Worm (Caenorhabditis elegans) whole organism, mixed stage, embryonic: ENCODE results near the gene syx-2.

ENCODE experiments used
- M03D4.4 ChIP-seq: sonication (generic microtip); optimal IDR thresholded peaks from 2 replicates; lab custom pipeline; 2017; ENCODE audit warnings: mild to moderate bottlenecking, missing genetic modification characterization, missing compliant biosample characterization
- blmp-1 ChIP-seq: fragments of 150-350 bp; optimal IDR thresholded peaks from 2 replicates; lab custom pipeline; 2014; ENCODE audit warnings: missing biosample characterization, missing genetic modification characterization
- drap-1 ChIP-seq: fragments of 200-800 bp; sonication (Bioruptor generic); optimal IDR thresholded peaks from 3 replicates; lab custom pipeline; 2018; ENCODE audit warnings: mild to moderate bottlenecking, missing genetic modification characterization, missing compliant biosample characterization
- elt-1 ChIP-seq: sonication (generic microtip); optimal IDR thresholded peaks from 2 replicates; lab custom pipeline; 2017; ENCODE audit warnings: missing genetic modification characterization, mild to moderate bottlenecking, missing compliant biosample characterization, antibody characterized with exemption, moderate library complexity, borderline replicate concordance; ENCODE audit not compliant: insufficient read depth
- elt-3 ChIP-seq: fragments of 150-350 bp; optimal IDR thresholded peaks from 2 replicates; lab custom pipeline; 2014; ENCODE audit warnings: missing biosample characterization, missing genetic modification characterization
- lin-13 ChIP-seq: fragments of 150-350 bp; optimal IDR thresholded peaks from 2 replicates; lab custom pipeline; 2014; ENCODE audit warnings: missing biosample characterization, missing genetic modification characterization
- mab-5 ChIP-seq: fragments of 150-350 bp; optimal IDR thresholded peaks from 2 replicates; lab custom pipeline; 2014; ENCODE audit warnings: missing biosample characterization, missing genetic modification characterization
- nhr-12 ChIP-seq: fragments of 150-350 bp; optimal IDR thresholded peaks from 2 replicates; lab custom pipeline; 2014; ENCODE audit warnings: missing biosample characterization, missing genetic modification characterization
- nhr-28 ChIP-seq: fragments of 150-350 bp; optimal IDR thresholded peaks from 2 replicates; lab custom pipeline; 2014; ENCODE audit warnings: missing biosample characterization, missing genetic modification characterization
- pha-4 ChIP-seq: fragments of 150-350 bp; optimal IDR thresholded peaks from 2 replicates; lab custom pipeline; 2018; ENCODE audit warnings: missing biosample characterization, missing genetic modification reagents, missing genetic modification characterization
- snpc-4 ChIP-seq: fragments of 150-350 bp; optimal IDR thresholded peaks from 2 replicates; lab custom pipeline; 2014; ENCODE audit warnings: missing biosample characterization, missing genetic modification characterization
- unc-39 ChIP-seq: fragments of 150-350 bp; optimal IDR thresholded peaks from 2 replicates; lab custom pipeline; 2014; ENCODE audit warnings: missing biosample characterization, missing genetic modification characterization

ce11 chrX:13958451-13958850 is 1.5 kb upstream of the syx-2 start:
- TF ChIP-seq mab-5 (tag; lab: Kevin White, UChicago) (no peak), snpc-4 (tag; lab: Kevin White, UChicago) (no peak), pha-4 (no peak), elt-3 (tag; lab: Kevin White, UChicago) (no peak), unc-39 (no peak), nhr-28 (tag; lab: Kevin White, UChicago) (no peak), nhr-12 (no peak), drap-1 (GFP tag; lab: Kevin White, UChicago) (no peak), blmp-1 (tag; lab: Kevin White, UChicago) (no peak), elt-1 (tag; lab: Kevin White, UChicago) (no peak), lin-13 (tag; lab: Kevin White, UChicago) (no peak), M03D4.4 (no peak)
